Worm (Caenorhabditis elegans): ENCODE data around the gene Y32G9A.12.

DNA sequence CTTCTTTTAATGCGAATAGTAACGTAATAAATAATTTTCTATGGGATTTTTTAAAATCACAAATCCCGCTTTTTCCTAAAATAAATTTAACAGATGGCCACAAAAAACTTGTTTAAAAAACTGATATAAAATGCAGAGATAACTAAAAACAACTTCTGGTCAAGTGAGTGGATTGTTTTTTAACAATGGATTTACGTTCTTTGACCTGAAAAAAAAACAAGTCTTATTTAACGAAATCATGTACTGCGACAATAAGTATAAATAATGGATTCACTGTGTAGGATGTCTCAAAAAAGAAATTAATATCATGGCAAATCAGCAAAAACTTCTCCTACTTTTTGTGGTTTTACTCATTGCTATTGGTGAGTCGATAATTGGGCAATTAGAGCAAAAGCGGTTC is 37.1 kb upstream of the Y32G9A.12 start, which contains the start of gene fipr-25:
- no peak for TF ChIP-seq ets-7 (tag; optimal IDR thresholded peaks at IDR 0.05)
- TF ChIP-seq hnd-1 (tag; optimal IDR thresholded peaks at IDR 0.05) = no peak
- no peak for TF ChIP-seq ceh-36 (tag; optimal IDR thresholded peaks at IDR 0.05)
- no peak for TF ChIP-seq flt-1 (GFP tag; IDR thresholded peaks at IDR 0.05)
- no peak for TF ChIP-seq ceh-13 (GFP tag; optimal IDR thresholded peaks at IDR 0.05)
- no peak for TF ChIP-seq tbx-37 (GFP tag; conservative IDR thresholded peaks at IDR 0.05)
- TF ChIP-seq F13C5.2 (tag; optimal IDR thresholded peaks at IDR 0.05) = no peak
- TF ChIP-seq ama-1 (optimal IDR thresholded peaks at IDR 0.05) = no peak
- TF ChIP-seq scrt-1 (GFP tag; IDR thresholded peaks at IDR 0.05) = no peak
- no peak for TF ChIP-seq B0310.2 (tag; optimal IDR thresholded peaks at IDR 0.05)
- no peak for TF ChIP-seq aly-1 (tag; optimal IDR thresholded peaks at IDR 0.05)
- no peak for TF ChIP-seq tbx-11 (GFP tag; IDR thresholded peaks at IDR 0.05)
